Fruit fly (Drosophila melanogaster): ENCODE results near the gene CG42709.
A peak's percentile ranks its signal among the peaks of the same experiment; 100 is the strongest.

The CG42709 gene

dm6 chr3L:12745121-12745770 is 44.7 kb upstream of the CG42709 start, which contains the start of gene CG32109 (continued):
- TF ChIP-seq pum (GFP tag; optimal IDR thresholded peaks at IDR 0.05): no peak
- no peak for TF ChIP-seq ken (GFP tag; IDR thresholded peaks at IDR 0.05)
- TF ChIP-seq Myb (GFP tag; optimal IDR thresholded peaks at IDR 0.05): no peak
- no peak for TF ChIP-seq Spps (tag; optimal IDR thresholded peaks at IDR 0.05)
- no peak for TF ChIP-seq zen2 (GFP tag; IDR thresholded peaks at IDR 0.05; ENCODE audit: partially characterized antibody)
- TF ChIP-seq YL-1 (GFP tag; optimal IDR thresholded peaks at IDR 0.05): peak; percentile 19
- TF ChIP-seq CG10462 (GFP tag; optimal IDR thresholded peaks at IDR 0.05): no peak
- no peak for TF ChIP-seq NFAT (GFP tag; IDR thresholded peaks at IDR 0.05)
- no peak for TF ChIP-seq CG13296 (GFP tag; optimal IDR thresholded peaks at IDR 0.05)
- no peak for TF ChIP-seq bowl (GFP tag; IDR thresholded peaks at IDR 0.05)
- peak; percentile 65 for TF ChIP-seq E2f2 (GFP tag; IDR thresholded peaks at IDR 0.05)
- TF ChIP-seq lmd (GFP tag; IDR thresholded peaks at IDR 0.05): no peak
- no peak for TF ChIP-seq grn (GFP tag; optimal IDR thresholded peaks at IDR 0.05)
- no peak for TF ChIP-seq trh (GFP tag; optimal IDR thresholded peaks at IDR 0.05)
- no peak for TF ChIP-seq CG12071 (GFP tag; optimal IDR thresholded peaks at IDR 0.05)
- TF ChIP-seq fd64A (GFP tag; optimal IDR thresholded peaks at IDR 0.05): no peak
- no peak for TF ChIP-seq CG1233 (GFP tag; optimal IDR thresholded peaks at IDR 0.05)
- TF ChIP-seq CG18011 (GFP tag; optimal IDR thresholded peaks at IDR 0.05): no peak
- no peak for TF ChIP-seq Nf-YC (tag; optimal IDR thresholded peaks at IDR 0.05)
- no peak for TF ChIP-seq Xrp1 (GFP tag; IDR thresholded peaks at IDR 0.05)
- TF ChIP-seq hkb (optimal IDR thresholded peaks at IDR 0.05): no peak
- no peak for TF ChIP-seq hkb (GFP tag; IDR thresholded peaks at IDR 0.05)
- no peak for TF ChIP-seq jumu (GFP tag; optimal IDR thresholded peaks at IDR 0.05)
- peak; percentile 37; the same call in 1 of the 2 replicates for TF ChIP-seq MBD-R2 (GFP tag; IDR thresholded peaks at IDR 0.05)
- TF ChIP-seq Sox102F (GFP tag; optimal IDR thresholded peaks at IDR 0.05): no peak
- TF ChIP-seq sd (tag; optimal IDR thresholded peaks at IDR 0.05): no peak
- no peak for TF ChIP-seq Pdp1 (GFP tag; optimal IDR thresholded peaks at IDR 0.05)
- TF ChIP-seq CG17328 (GFP tag; IDR thresholded peaks at IDR 0.05): no peak
- no peak for TF ChIP-seq CG8281 (tag; optimal IDR thresholded peaks at IDR 0.05)
- TF ChIP-seq CG12659 (GFP tag; optimal IDR thresholded peaks at IDR 0.05): peak; percentile 30
- TF ChIP-seq CG13894 (tag; optimal IDR thresholded peaks at IDR 0.05): no peak
- peak; percentile 61 for TF ChIP-seq Dp (GFP tag; optimal IDR thresholded peaks at IDR 0.05)
- TF ChIP-seq CG6854 (GFP tag; optimal IDR thresholded peaks at IDR 0.05): no peak
- TF ChIP-seq fu2 (GFP tag; optimal IDR thresholded peaks at IDR 0.05): no peak
- TF ChIP-seq Poxn (GFP tag; IDR thresholded peaks at IDR 0.05): no peak
- no peak for TF ChIP-seq Fer1 (GFP tag; optimal IDR thresholded peaks at IDR 0.05)
- TF ChIP-seq lbe (GFP tag; optimal IDR thresholded peaks at IDR 0.05): peak; percentile 51
- no peak for TF ChIP-seq BtbVII (GFP tag; optimal IDR thresholded peaks at IDR 0.05)
- peak; percentile 22; the same call in 1 of the 2 replicates for TF ChIP-seq vvl (GFP tag; IDR thresholded peaks at IDR 0.05)
- TF ChIP-seq CG3838 (GFP tag; optimal IDR thresholded peaks at IDR 0.05): no peak
- no peak for TF ChIP-seq Fer3 (tag; optimal IDR thresholded peaks at IDR 0.05)
- TF ChIP-seq CG11398 (GFP tag; optimal IDR thresholded peaks at IDR 0.05): no peak
- TF ChIP-seq Nf-YA (GFP tag; IDR thresholded peaks at IDR 0.05): no peak
- no peak for TF ChIP-seq aop (GFP tag; IDR thresholded peaks at IDR 0.05)
- TF ChIP-seq twi (tag; optimal IDR thresholded peaks at IDR 0.05): no peak
- TF ChIP-seq CG7556 (GFP tag; optimal IDR thresholded peaks at IDR 0.05): no peak
- TF ChIP-seq lola (GFP tag; optimal IDR thresholded peaks at IDR 0.05): no peak
- TF ChIP-seq ac (GFP tag; optimal IDR thresholded peaks at IDR 0.05): no peak
- no peak for TF ChIP-seq CG7745 (tag; optimal IDR thresholded peaks at IDR 0.05)
- no peak for TF ChIP-seq HHEX (GFP tag; optimal IDR thresholded peaks at IDR 0.05)
- no peak for TF ChIP-seq sug (tag; optimal IDR thresholded peaks at IDR 0.05)
